Worm (Caenorhabditis elegans) whole organism, L2 larva: ENCODE results near the gene btbd-10.

ENCODE experiments used
- C34F6.9 ChIP-seq: fragments of 150-350 bp; optimal IDR thresholded peaks from 2 replicates; lab custom pipeline; 2014; ENCODE audit warnings: missing biosample characterization, missing genetic modification characterization
- F13H6.1 ChIP-seq: sonication (generic microtip); optimal IDR thresholded peaks from 2 replicates; lab custom pipeline; 2016; ENCODE audit warnings: missing genetic modification characterization, missing compliant biosample characterization
- R02D3.7 ChIP-seq: fragments of 150-350 bp; optimal IDR thresholded peaks from 2 replicates; lab custom pipeline; 2014; ENCODE audit warnings: missing biosample characterization, missing genetic modification characterization
- Y55F3AM.14 ChIP-seq: fragments of 200-800 bp; sonication (Bioruptor generic); optimal IDR thresholded peaks from 2 replicates; lab custom pipeline; 2018; ENCODE audit warnings: mild to moderate bottlenecking, missing genetic modification characterization, missing compliant biosample characterization
- ZK546.5 ChIP-seq: sonication (generic microtip); optimal IDR thresholded peaks from 2 replicates; lab custom pipeline; 2017; ENCODE audit warnings: missing biosample characterization, missing genetic modification characterization
- alr-1 ChIP-seq: fragments of 150-350 bp; optimal IDR thresholded peaks from 2 replicates; lab custom pipeline; 2014; ENCODE audit warnings: missing biosample characterization, missing genetic modification characterization
- aly-2 ChIP-seq: fragments of 150-350 bp; optimal IDR thresholded peaks from 2 replicates; lab custom pipeline; 2014; ENCODE audit warnings: missing biosample characterization, missing genetic modification characterization
- ama-1 ChIP-seq: fragments of 150-350 bp; optimal IDR thresholded peaks from 2 replicates; lab custom pipeline; 2018; ENCODE audit warnings: inconsistent platforms
- blmp-1 ChIP-seq: sonication (generic microtip); optimal IDR thresholded peaks from 2 replicates; lab custom pipeline; 2017; ENCODE audit warnings: missing genetic modification characterization, mild to moderate bottlenecking, missing compliant biosample characterization, antibody characterized with exemption, moderate library complexity; ENCODE audit not compliant: insufficient read depth
- ceh-16 ChIP-seq: fragments of 150-350 bp; optimal IDR thresholded peaks from 2 replicates; lab custom pipeline; 2014; ENCODE audit warnings: missing biosample characterization, missing genetic modification characterization
- ceh-82 ChIP-seq: fragments of 150-350 bp; optimal IDR thresholded peaks from 2 replicates; lab custom pipeline; 2014; ENCODE audit warnings: missing biosample characterization, missing genetic modification characterization
- crh-2 ChIP-seq: sonication (generic microtip); optimal IDR thresholded peaks from 2 replicates; lab custom pipeline; 2017; ENCODE audit warnings: missing biosample characterization, missing genetic modification characterization
- dmd-4 ChIP-seq: sonication (generic microtip); optimal IDR thresholded peaks from 2 replicates; lab custom pipeline; 2017; ENCODE audit warnings: missing biosample characterization, missing genetic modification characterization
- egl-27 ChIP-seq: sonication (generic microtip); optimal IDR thresholded peaks from 3 replicates; lab custom pipeline; 2017; ENCODE audit warnings: missing biosample characterization, missing genetic modification reagents, missing genetic modification characterization
- elt-1 ChIP-seq: fragments of 150-350 bp; optimal IDR thresholded peaks from 2 replicates; lab custom pipeline; 2014; ENCODE audit warnings: missing biosample characterization, missing genetic modification characterization
- elt-3 ChIP-seq: sonication (generic microtip); optimal IDR thresholded peaks from 2 replicates; lab custom pipeline; 2017; ENCODE audit warnings: missing biosample characterization, missing genetic modification characterization
- gmeb-1 ChIP-seq: fragments of 150-350 bp; optimal IDR thresholded peaks from 2 replicates; lab custom pipeline; 2014; ENCODE audit warnings: missing biosample characterization, missing genetic modification characterization
- lin-11 ChIP-seq: fragments of 150-350 bp; sonication (generic microtip); optimal IDR thresholded peaks from 2 replicates; lab custom pipeline; 2014; ENCODE audit warnings: missing biosample characterization, missing genetic modification characterization, inconsistent platforms, mixed read lengths
- lin-13 ChIP-seq: fragments of 150-350 bp; optimal IDR thresholded peaks from 2 replicates; lab custom pipeline; 2014; ENCODE audit warnings: missing biosample characterization, missing genetic modification reagents, missing genetic modification characterization
- lin-39 ChIP-seq: fragments of 150-350 bp; optimal IDR thresholded peaks from 2 replicates; lab custom pipeline; 2014; ENCODE audit warnings: missing biosample characterization, missing genetic modification reagents, missing genetic modification characterization
- lsy-2 ChIP-seq, 2 experiments: fragments of 150-350 bp in 1 of 2; sonication (generic microtip) in 1 of 2; optimal IDR thresholded peaks; 2 replicates each; lab custom pipeline; 2014 to 2017; ENCODE audit warnings: missing biosample characterization in 2 of 2, missing genetic modification characterization in 2 of 2
- mab-5 ChIP-seq: fragments of 150-350 bp; optimal IDR thresholded peaks from 2 replicates; lab custom pipeline; 2014; ENCODE audit warnings: missing biosample characterization, missing genetic modification characterization
- mbf-1 ChIP-seq: sonication (generic microtip); optimal IDR thresholded peaks from 2 replicates; lab custom pipeline; 2017; ENCODE audit warnings: missing biosample characterization, missing genetic modification characterization
- mdl-1 ChIP-seq, 2 experiments: fragments of 150-350 bp in 1 of 2; sonication (generic microtip) in 1 of 2; optimal IDR thresholded peaks; 2 replicates each; lab custom pipeline; 2017; ENCODE audit warnings: missing biosample characterization in 2 of 2, missing genetic modification characterization in 2 of 2
- nhr-10 ChIP-seq: sonication (generic microtip); optimal IDR thresholded peaks from 2 replicates; lab custom pipeline; 2017; ENCODE audit warnings: missing biosample characterization, missing genetic modification characterization
- nhr-11 ChIP-seq: fragments of 150-350 bp; optimal IDR thresholded peaks from 2 replicates; lab custom pipeline; 2014; ENCODE audit warnings: missing biosample characterization, missing genetic modification characterization
- nhr-12 ChIP-seq: fragments of 150-350 bp; optimal IDR thresholded peaks from 2 replicates; lab custom pipeline; 2014; ENCODE audit warnings: missing biosample characterization, missing genetic modification characterization
- nhr-129 ChIP-seq: fragments of 150-350 bp; optimal IDR thresholded peaks from 2 replicates; lab custom pipeline; 2014; ENCODE audit warnings: missing biosample characterization, missing genetic modification characterization
- nhr-21 ChIP-seq: fragments of 150-350 bp; optimal IDR thresholded peaks from 2 replicates; lab custom pipeline; 2014; ENCODE audit warnings: missing biosample characterization, missing genetic modification characterization
- nhr-23 ChIP-seq: fragments of 150-350 bp; optimal IDR thresholded peaks from 2 replicates; lab custom pipeline; 2014; ENCODE audit warnings: missing biosample characterization, missing genetic modification reagents, missing genetic modification characterization
- nhr-237 ChIP-seq: fragments of 150-350 bp; optimal IDR thresholded peaks from 2 replicates; lab custom pipeline; 2014; ENCODE audit warnings: missing biosample characterization, missing genetic modification characterization
- nhr-25 ChIP-seq: fragments of 150-350 bp; sonication (generic microtip); optimal IDR thresholded peaks from 3 replicates; lab custom pipeline; 2014; ENCODE audit warnings: missing biosample characterization, missing genetic modification characterization
- nhr-6 ChIP-seq: fragments of 150-350 bp; optimal IDR thresholded peaks from 2 replicates; lab custom pipeline; 2014; ENCODE audit warnings: missing biosample characterization, missing genetic modification characterization
- nhr-77 ChIP-seq: fragments of 150-350 bp; optimal IDR thresholded peaks from 2 replicates; lab custom pipeline; 2014; ENCODE audit warnings: missing biosample characterization, missing genetic modification characterization
- sem-4 ChIP-seq: fragments of 150-350 bp; optimal IDR thresholded peaks from 2 replicates; lab custom pipeline; 2014; ENCODE audit warnings: missing biosample characterization, missing genetic modification reagents, missing genetic modification characterization
- skn-1 ChIP-seq: sonication (generic microtip); optimal IDR thresholded peaks from 2 replicates; lab custom pipeline; 2017; ENCODE audit warnings: missing biosample characterization, missing genetic modification characterization
- sma-3 ChIP-seq: sonication (generic microtip); optimal IDR thresholded peaks from 2 replicates; lab custom pipeline; 2016; ENCODE audit warnings: missing genetic modification reagents, missing genetic modification characterization, missing compliant biosample characterization
- sma-9 ChIP-seq, 2 experiments: fragments of 150-350 bp in 1 of 2; sonication (generic microtip) in 1 of 2; optimal IDR thresholded peaks; 2 replicates each; lab custom pipeline; 2014 to 2016; ENCODE audit warnings: missing genetic modification characterization in 2 of 2, mild to moderate bottlenecking in 1 of 2, missing biosample characterization in 1 of 2, missing compliant biosample characterization in 1 of 2, missing genetic modification reagents in 1 of 2, moderate library complexity in 1 of 2
- unc-39 ChIP-seq: fragments of 150-350 bp; optimal IDR thresholded peaks from 2 replicates; lab custom pipeline; 2014; ENCODE audit warnings: missing biosample characterization, missing genetic modification characterization
- unc-55 ChIP-seq: fragments of 150-350 bp; sonication (generic microtip); optimal IDR thresholded peaks from 3 replicates; lab custom pipeline; 2014; ENCODE audit warnings: missing biosample characterization, missing genetic modification reagents, missing genetic modification characterization
- unc-62 ChIP-seq: fragments of 150-350 bp; optimal IDR thresholded peaks from 2 replicates; lab custom pipeline; 2014; ENCODE audit warnings: missing biosample characterization, missing genetic modification reagents, missing genetic modification characterization
- zag-1 ChIP-seq: fragments of 150-350 bp; optimal IDR thresholded peaks from 2 replicates; lab custom pipeline; 2014; ENCODE audit warnings: missing biosample characterization, missing genetic modification characterization
- ztf-1 ChIP-seq: fragments of 200-800 bp; sonication (Bioruptor generic); conservative IDR thresholded peaks from 2 replicates; pipeline ENCODE4 v1.3.6; 2022; ENCODE audit warnings: missing genetic modification characterization, missing compliant biosample characterization
- ztf-11 ChIP-seq: sonication (generic microtip); optimal IDR thresholded peaks from 2 replicates; lab custom pipeline; 2017; ENCODE audit warnings: missing biosample characterization, missing genetic modification characterization
- ztf-4 ChIP-seq: fragments of 150-350 bp; optimal IDR thresholded peaks from 2 replicates; lab custom pipeline; 2014; ENCODE audit warnings: missing biosample characterization, missing genetic modification characterization

btbd-10 gene

ce11 chrII:4937743-4938142 lies 32.9 kb downstream of the btbd-10 start, which contains the start of gene ZK546.4:
Gene ZK546.4, plus strand, starts transcription at chrII:4938043.
- TF ChIP-seq nhr-21 (tag; lab: Kevin White, UChicago), result no peak
- TF ChIP-seq ztf-1 (GFP tag; lab: Robert Waterston, UW), result no peak
- TF ChIP-seq nhr-23 (tag; lab: Kevin White, UChicago), result no peak
- no peak for TF ChIP-seq nhr-129
- no peak for TF ChIP-seq skn-1
- TF ChIP-seq C34F6.9, result no peak
- TF ChIP-seq alr-1 (tag; lab: Kevin White, UChicago), result no peak
- TF ChIP-seq ztf-11, result no peak
- no peak for TF ChIP-seq nhr-25
- no peak for TF ChIP-seq ztf-4 (tag; lab: Kevin White, UChicago)
- no peak for TF ChIP-seq R02D3.7 (tag; lab: Kevin White, UChicago)
- TF ChIP-seq mab-5 (tag; lab: Kevin White, UChicago), result no peak
- TF ChIP-seq blmp-1 (tag; lab: Kevin White, UChicago), result no peak
- TF ChIP-seq lin-11 (tag; lab: Kevin White, UChicago), result no peak
- TF ChIP-seq nhr-10 (tag; lab: Kevin White, UChicago), result no peak
- TF ChIP-seq sma-9 (GFP tag; optimal IDR thresholded peaks at IDR 0.05; lab: Kevin White, UChicago), result no peak
- no peak for TF ChIP-seq sma-9 (tag; optimal IDR thresholded peaks at IDR 0.05; lab: Kevin White, UChicago)
- no peak for TF ChIP-seq nhr-6 (tag; lab: Kevin White, UChicago)
- TF ChIP-seq nhr-77 (tag; lab: Kevin White, UChicago), result no peak
- no peak for TF ChIP-seq dmd-4 (tag; lab: Kevin White, UChicago)
- no peak for TF ChIP-seq ZK546.5 (tag; lab: Kevin White, UChicago)

ce11 chrII:4941050-4941449 lies 36.2 kb downstream of the btbd-10 start, which contains the start of gene cblc-1:
Gene cblc-1, minus strand, starts transcription at chrII:4941150.
- TF ChIP-seq unc-62 (GFP tag; lab: Kevin White, UChicago) (no peak), elt-3 (tag; lab: Kevin White, UChicago) (no peak), lin-11 (tag; lab: Kevin White, UChicago) (no peak), crh-2 (no peak), zag-1 (tag; lab: Kevin White, UChicago) (no peak), ceh-16 (no peak), nhr-25 (no peak), alr-1 (tag; lab: Kevin White, UChicago) (no peak), sem-4 (tag; lab: Kevin White, UChicago) (no peak), skn-1 (no peak), sma-3 (GFP tag; lab: Kevin White, UChicago) (no peak), nhr-129 (no peak), ceh-82 (tag; lab: Kevin White, UChicago) (no peak)

- no peak for TF ChIP-seq alr-1 (tag; lab: Kevin White, UChicago)
- TF ChIP-seq lin-11 (tag; lab: Kevin White, UChicago), result no peak
- no peak for TF ChIP-seq skn-1
- TF ChIP-seq mab-5 (tag; lab: Kevin White, UChicago), result no peak
- TF ChIP-seq ztf-1 (GFP tag; lab: Robert Waterston, UW), result no peak
- no peak for TF ChIP-seq mbf-1 (tag; lab: Kevin White, UChicago)
- no peak for TF ChIP-seq unc-62 (GFP tag; lab: Kevin White, UChicago)
- TF ChIP-seq sem-4 (tag; lab: Kevin White, UChicago), result peak; percentile 18
- TF ChIP-seq lin-13, result no peak
- no peak for TF ChIP-seq aly-2 (tag; lab: Kevin White, UChicago)
- TF ChIP-seq nhr-237, result no peak
- TF ChIP-seq F13H6.1 (tag; lab: Kevin White, UChicago), result no peak
- no peak for TF ChIP-seq lin-39 (tag; lab: Kevin White, UChicago)
- TF ChIP-seq nhr-21 (tag; lab: Kevin White, UChicago), result no peak
- TF ChIP-seq elt-3 (tag; lab: Kevin White, UChicago), result no peak
- peak; percentile 7 for TF ChIP-seq unc-55 (GFP tag; lab: Kevin White, UChicago)
- no peak for TF ChIP-seq gmeb-1 (tag; lab: Kevin White, UChicago)
- no peak for TF ChIP-seq ztf-11
- TF ChIP-seq C34F6.9, result peak; percentile 59
- no peak for TF ChIP-seq zag-1 (tag; lab: Kevin White, UChicago)
- TF ChIP-seq nhr-23 (tag; lab: Kevin White, UChicago), result peak; percentile 3
- no peak for TF ChIP-seq nhr-77 (tag; lab: Kevin White, UChicago)
- TF ChIP-seq lsy-2 (tag; optimal IDR thresholded peaks at IDR 0.05; lab: Kevin White, UChicago), result peak in 1 of 2 experiments; percentile 43
- TF ChIP-seq sma-3 (GFP tag; lab: Kevin White, UChicago), result no peak
- peak; percentile 2 for TF ChIP-seq crh-2
- no peak for TF ChIP-seq unc-39 (tag; lab: Kevin White, UChicago)
- TF ChIP-seq nhr-11, result no peak
- TF ChIP-seq ama-1 (lab: Kevin White, UChicago), result no peak
- no peak for TF ChIP-seq nhr-12
- TF ChIP-seq blmp-1 (tag; lab: Kevin White, UChicago), result no peak
- no peak for TF ChIP-seq mdl-1 (tag; optimal IDR thresholded peaks at IDR 0.05; lab: Kevin White, UChicago)
- no peak for TF ChIP-seq nhr-25
- TF ChIP-seq egl-27 (tag; lab: Kevin White, UChicago), result no peak
- TF ChIP-seq nhr-129, result peak; percentile 64
- TF ChIP-seq nhr-10 (tag; lab: Kevin White, UChicago), result no peak
- no peak for TF ChIP-seq ZK546.5 (tag; lab: Kevin White, UChicago)
- peak; percentile 94 for TF ChIP-seq elt-1 (tag; lab: Kevin White, UChicago)
- TF ChIP-seq ceh-82 (tag; lab: Kevin White, UChicago), result no peak
- no peak for TF ChIP-seq ztf-4 (tag; lab: Kevin White, UChicago)
- no peak for TF ChIP-seq Y55F3AM.14 (GFP tag; lab: Kevin White, UChicago)
These were observed 36.9 kb downstream of the btbd-10 start, which contains the start of gene ZK546.19 for ce11 chrII:4941541-4942206. Gene ZK546.19, plus strand, starts transcription at chrII:4941726.
